Fruit fly (Drosophila melanogaster): ENCODE measurements around the gene CG42637.

Gene CG42637

dm6 chr3L:19790929-19791687, 2.3 kb downstream of the CG42637 start (continued):
- TF ChIP-seq slbo (GFP tag; IDR thresholded peaks at IDR 0.05) (peak; percentile 66), sr (GFP tag; IDR thresholded peaks at IDR 0.05) (no peak), sisA (GFP tag; IDR thresholded peaks at IDR 0.05) (peak; percentile 32; the same call in 1 of the 2 replicates), Bteb2 (GFP tag; optimal IDR thresholded peaks at IDR 0.05) (peak; percentile 28), CG6765 (GFP tag; optimal IDR thresholded peaks at IDR 0.05) (peak; percentile 17), CTCF (GFP tag; optimal IDR thresholded peaks at IDR 0.05) (no peak), CG15479 (GFP tag; optimal IDR thresholded peaks at IDR 0.05) (no peak), HLH3B (GFP tag; IDR thresholded peaks at IDR 0.05) (0 out of 2 replicates have a peak, but pooled peaks have one; percentile 16), Fer2 (tag; optimal IDR thresholded peaks at IDR 0.05) (peak; percentile 53), CG1647 (GFP tag; optimal IDR thresholded peaks at IDR 0.05) (peak; percentile 24), chn (GFP tag; optimal IDR thresholded peaks at IDR 0.05) (peak; percentile 63), CG9609 (GFP tag; optimal IDR thresholded peaks at IDR 0.05) (peak; percentile 42)

DNA sequence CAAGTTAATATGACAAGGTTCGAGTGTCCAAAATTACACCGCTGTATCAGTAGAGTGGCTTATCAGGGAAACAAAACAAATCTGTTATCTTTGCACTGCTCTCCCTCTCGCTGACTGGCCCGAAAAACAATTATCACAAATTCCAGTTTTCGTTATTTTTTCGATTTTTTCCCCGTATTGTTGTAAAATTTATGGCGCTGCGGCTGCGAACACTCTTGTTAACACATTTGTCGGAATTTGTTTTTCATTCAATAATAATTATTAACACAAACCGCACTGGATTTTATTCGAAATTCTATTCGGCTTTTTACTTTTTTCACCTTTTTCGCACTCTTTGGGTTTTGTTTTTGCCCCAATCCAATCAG, 2.8 kb downstream of the CG42637 start:
- TF ChIP-seq sd (tag; optimal IDR thresholded peaks at IDR 0.05) (peak; percentile 68), exex (tag; optimal IDR thresholded peaks at IDR 0.05) (peak; percentile 31), CG16815 (GFP tag; optimal IDR thresholded peaks at IDR 0.05) (no peak), MBD-R2 (GFP tag; IDR thresholded peaks at IDR 0.05) (no peak), Gsc (GFP tag; IDR thresholded peaks at IDR 0.05) (no peak), CG2889 (GFP tag; IDR thresholded peaks at IDR 0.05) (no peak)

dm6 chr3L:19787632-19788031, 5.7 kb downstream of the CG42637 start:
- TF ChIP-seq gro (GFP tag; optimal IDR thresholded peaks at IDR 0.05) (no peak), CG2199 (GFP tag; IDR thresholded peaks at IDR 0.05) (no peak), grn (GFP tag; optimal IDR thresholded peaks at IDR 0.05) (peak; percentile 84), CG13894 (tag; optimal IDR thresholded peaks at IDR 0.05) (peak; percentile 68), tgo (GFP tag; IDR thresholded peaks at IDR 0.05) (no peak), Dp (GFP tag; optimal IDR thresholded peaks at IDR 0.05) (no peak), exex (tag; optimal IDR thresholded peaks at IDR 0.05) (peak; percentile 50), CG32532 (GFP tag; IDR thresholded peaks at IDR 0.05) (0 out of 2 replicates have a peak, but pooled peaks have one; percentile 7), HmgZ (tag; optimal IDR thresholded peaks at IDR 0.05) (peak; percentile 17), D (optimal IDR thresholded peaks at IDR 0.05) (no peak), D (GFP tag; optimal IDR thresholded peaks at IDR 0.05) (no peak), CG8089 (GFP tag; optimal IDR thresholded peaks at IDR 0.05) (no peak), CG10543 (GFP tag; optimal IDR thresholded peaks at IDR 0.05) (peak; percentile 46), CG5245 (GFP tag; optimal IDR thresholded peaks at IDR 0.05) (no peak), lbe (GFP tag; optimal IDR thresholded peaks at IDR 0.05) (no peak), Opbp (GFP tag; IDR thresholded peaks at IDR 0.05; ENCODE audit: partially characterized antibody) (no peak), otp (GFP tag; IDR thresholded peaks at IDR 0.05) (no peak), mirr (GFP tag; optimal IDR thresholded peaks at IDR 0.05) (peak; percentile 40), CG30403 (GFP tag; optimal IDR thresholded peaks at IDR 0.05) (no peak), Rfx (GFP tag; IDR thresholded peaks at IDR 0.05) (peak; percentile 11; the same call in 1 of the 2 replicates), sug (tag; optimal IDR thresholded peaks at IDR 0.05) (peak; percentile 70), CG18764 (GFP tag; optimal IDR thresholded peaks at IDR 0.05) (no peak), BtbVII (GFP tag; optimal IDR thresholded peaks at IDR 0.05) (no peak), cg (GFP tag; optimal IDR thresholded peaks at IDR 0.05) (peak; percentile 52), schlank (tag; optimal IDR thresholded peaks at IDR 0.05) (no peak), Med (GFP tag) (peak; percentile 71), CG4360 (GFP tag; IDR thresholded peaks at IDR 0.05) (no peak), eve (GFP tag; optimal IDR thresholded peaks at IDR 0.05) (no peak), CG12769 (tag; optimal IDR thresholded peaks at IDR 0.05) (peak; percentile 18), rib (GFP tag; IDR thresholded peaks at IDR 0.05) (peak; percentile 36; the same call in 1 of the 2 replicates), sens (GFP tag) (no peak), B-H2 (GFP tag; optimal IDR thresholded peaks at IDR 0.05) (peak; percentile 13), hth (optimal IDR thresholded peaks at IDR 0.05) (no peak)
